Worm (Caenorhabditis elegans) whole organism, early embryonic: ENCODE results near the gene clec-43.

Source experiments
- F13C5.2 ChIP-seq: sonication (generic microtip); optimal IDR thresholded peaks from 2 replicates; lab custom pipeline; 2017; ENCODE audit warnings: mild to moderate bottlenecking, missing genetic modification characterization, inconsistent platforms, missing compliant biosample characterization
- ama-1 ChIP-seq: fragments of 150-350 bp; optimal IDR thresholded peaks from 2 replicates; lab custom pipeline; 2014
- ceh-13 ChIP-seq: fragments of 200-800 bp; sonication (Bioruptor generic); optimal IDR thresholded peaks from 2 replicates; lab custom pipeline; 2018; ENCODE audit warnings: mild to moderate bottlenecking, missing genetic modification characterization, missing compliant biosample characterization
- ceh-36 ChIP-seq: sonication (generic microtip); optimal IDR thresholded peaks from 2 replicates; lab custom pipeline; 2016; ENCODE audit warnings: missing genetic modification characterization, inconsistent platforms, missing compliant biosample characterization
- ets-7 ChIP-seq: sonication (generic microtip); optimal IDR thresholded peaks from 2 replicates; lab custom pipeline; 2016; ENCODE audit warnings: missing genotype, missing genetic modification characterization, missing compliant biosample characterization
- flt-1 ChIP-seq: fragments of 200-800 bp; sonication (Bioruptor generic); IDR thresholded peaks from 2 replicates; pipeline ENCODE4 v1.3.6; 2022; ENCODE audit warnings: missing genetic modification characterization, missing compliant biosample characterization
- hnd-1 ChIP-seq: sonication (generic microtip); optimal IDR thresholded peaks from 2 replicates; lab custom pipeline; 2016; ENCODE audit warnings: missing genetic modification characterization, missing compliant biosample characterization
- pes-1 ChIP-seq: fragments of 200-800 bp; sonication (Bioruptor generic); IDR thresholded peaks from 2 replicates; pipeline ENCODE4 v1.3.6; 2022; ENCODE audit warnings: missing genetic modification reagents, missing genetic modification characterization, missing compliant biosample characterization
- scrt-1 ChIP-seq: fragments of 200-800 bp; sonication (Bioruptor generic); IDR thresholded peaks from 2 replicates; pipeline ENCODE4 v1.3.6; 2022; ENCODE audit warnings: missing genetic modification characterization, missing compliant biosample characterization
- sea-1 ChIP-seq: fragments of 200-800 bp; sonication (Bioruptor generic); conservative IDR thresholded peaks from 2 replicates; pipeline ENCODE4 v1.3.6; 2022; ENCODE audit warnings: missing genetic modification characterization, missing compliant biosample characterization
- tra-4 ChIP-seq: sonication (generic microtip); optimal IDR thresholded peaks from 2 replicates; lab custom pipeline; 2017; ENCODE audit warnings: missing genetic modification characterization, missing compliant biosample characterization

DNA sequence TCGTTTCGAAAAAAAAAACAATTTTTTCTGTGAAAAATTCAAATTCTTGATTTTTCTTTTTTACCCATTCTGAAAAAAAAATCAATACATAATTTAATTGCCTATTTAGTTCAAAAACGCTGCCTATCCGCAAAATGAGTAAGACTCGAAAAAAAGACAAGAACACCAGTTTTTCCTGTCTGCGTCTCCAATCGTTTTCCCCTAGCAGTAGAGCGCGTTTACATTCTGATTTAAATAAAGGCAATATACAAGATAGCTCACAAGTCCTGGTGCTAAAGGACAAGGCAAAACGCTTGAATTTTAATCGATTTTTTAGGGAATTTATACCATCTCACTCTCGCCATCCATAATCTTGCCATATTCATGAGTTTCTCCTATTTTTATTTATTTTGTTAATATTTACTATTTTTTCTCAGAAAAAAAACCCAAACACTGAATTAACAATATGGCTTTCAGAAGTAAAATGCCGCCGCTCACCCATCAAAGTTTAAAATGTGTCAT is 30.6 kb upstream of the clec-43 start, which contains the start of gene fbxc-33:
- TF ChIP-seq ama-1, result no peak
- no peak for TF ChIP-seq sea-1 (GFP tag; lab: Robert Waterston, UW)
- no peak for TF ChIP-seq tra-4 (tag; lab: Kevin White, UChicago)
- TF ChIP-seq ceh-36 (tag; lab: Kevin White, UChicago), result no peak
- TF ChIP-seq flt-1 (GFP tag; lab: Robert Waterston, UW), result no peak
- TF ChIP-seq scrt-1 (GFP tag; lab: Robert Waterston, UW), result no peak
- no peak for TF ChIP-seq pes-1 (GFP tag; lab: Robert Waterston, UW)
- no peak for TF ChIP-seq hnd-1 (tag; lab: Kevin White, UChicago)
- TF ChIP-seq F13C5.2, result no peak
- no peak for TF ChIP-seq ceh-13 (GFP tag; lab: Kevin White, UChicago)
- TF ChIP-seq ets-7 (tag; lab: Kevin White, UChicago), result no peak
